Fruit fly (Drosophila melanogaster) whole organism, embryonic: ENCODE measurements around the gene rictor.

ENCODE experiments used
- CG32532 ChIP-seq: fragments of 200-800 bp; sonication (Bioruptor generic); IDR thresholded peaks from 2 replicates; pipeline ENCODE4 v1.3.6; 2022; ENCODE audit warnings: missing biosample characterization, missing genetic modification characterization
- CG32767 ChIP-seq: fragments of 200-800 bp; sonication (Bioruptor generic); IDR thresholded peaks from 2 replicates; pipeline ENCODE4 v1.3.6; 2022; ENCODE audit warnings: missing biosample characterization, missing genetic modification characterization
- YL-1 ChIP-seq: fragments of 200-800 bp; sonication (Bioruptor generic); optimal IDR thresholded peaks from 3 replicates; lab custom pipeline; 2017; ENCODE audit warnings: missing biosample characterization, mild to moderate bottlenecking, missing genetic modification characterization
- abd-A ChIP-seq: fragments of 200-800 bp; sonication (Bioruptor generic); optimal IDR thresholded peaks from 3 replicates; lab custom pipeline; 2019; ENCODE audit warnings: missing biosample characterization, mild to moderate bottlenecking, missing genetic modification characterization, moderate library complexity
- mirr ChIP-seq: fragments of 200-800 bp; sonication (Bioruptor generic); optimal IDR thresholded peaks from 3 replicates; lab custom pipeline; 2018; ENCODE audit warnings: missing biosample characterization, mild to moderate bottlenecking, missing genetic modification characterization
- pum ChIP-seq: fragments of 200-800 bp; sonication (Bioruptor generic); optimal IDR thresholded peaks from 2 replicates; lab custom pipeline; 2016; ENCODE audit warnings: missing biosample characterization, missing genetic modification characterization

DNA sequence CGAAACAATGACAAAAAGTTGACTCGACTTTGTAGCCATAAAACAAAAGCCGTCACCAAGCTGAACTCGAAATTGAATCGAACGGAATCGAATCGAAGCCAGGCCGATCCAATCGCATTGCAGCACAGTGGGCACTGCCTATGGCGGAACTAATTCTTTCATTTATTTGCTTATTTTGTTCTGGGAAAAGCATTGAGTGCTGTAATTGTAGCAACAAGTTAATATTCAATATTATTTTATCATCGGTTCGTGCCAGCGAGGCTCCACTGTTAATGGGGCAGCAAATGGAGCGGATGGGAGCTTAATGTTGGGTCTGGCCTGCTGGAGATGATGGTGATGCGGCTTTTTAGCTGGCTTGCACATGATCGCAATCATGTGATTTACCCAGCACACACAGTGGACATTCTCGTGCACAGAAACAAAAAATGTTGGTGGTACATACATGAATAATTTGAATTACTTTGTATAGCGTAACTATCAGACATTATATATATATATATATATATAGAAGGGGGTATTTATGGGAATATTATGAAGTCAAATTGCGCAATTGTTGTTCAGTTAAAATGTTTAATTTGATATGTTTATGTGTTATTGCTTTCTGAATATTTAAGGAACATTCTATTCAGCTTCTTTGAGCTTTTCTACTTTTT lies 28.4 kb upstream of the rictor start:
- no peak for TF ChIP-seq abd-A (tag; lab: Kevin White, UChicago)
- peak; percentile 83 for TF ChIP-seq CG32532 (GFP tag; lab: Robert Waterston, UW)
- peak; percentile 77 for TF ChIP-seq CG32767 (GFP tag; lab: Robert Waterston, UW)
- TF ChIP-seq pum, result peak; percentile 90
- TF ChIP-seq YL-1 (GFP tag; lab: Kevin White, UChicago), result peak; percentile 19
- TF ChIP-seq mirr (GFP tag; lab: Kevin White, UChicago), result peak; percentile 55
